Fruit fly (Drosophila melanogaster) whole organism, embryonic: ENCODE data around the gene CG14840.

ENCODE experiments used
- Antp ChIP-seq: fragments of 200-800 bp; sonication (Bioruptor generic); optimal IDR thresholded peaks from 3 replicates; lab custom pipeline; 2016; ENCODE audit warnings: missing biosample characterization, missing genetic modification characterization
- Bdp1 ChIP-seq: fragments of 200-800 bp; sonication (Bioruptor generic); optimal IDR thresholded peaks from 3 replicates; lab custom pipeline; 2016; ENCODE audit warnings: missing biosample characterization, missing genetic modification characterization
- CG11504 ChIP-seq: fragments of 200-800 bp; sonication (Bioruptor generic); optimal IDR thresholded peaks from 3 replicates; lab custom pipeline; 2019; ENCODE audit warnings: missing biosample characterization, mild to moderate bottlenecking, missing genetic modification characterization, moderate library complexity
- CG11696 ChIP-seq: fragments of 200-800 bp; sonication (Bioruptor generic); IDR thresholded peaks from 2 replicates; pipeline ENCODE4 v1.3.6; 2022; ENCODE audit warnings: missing biosample characterization, missing genetic modification characterization
- CG12155 ChIP-seq: fragments of 200-800 bp; sonication (Bioruptor generic); optimal IDR thresholded peaks from 3 replicates; lab custom pipeline; 2016; ENCODE audit warnings: missing biosample characterization, missing genetic modification characterization
- CG15011 ChIP-seq: fragments of 200-800 bp; sonication (Bioruptor generic); optimal IDR thresholded peaks from 3 replicates; lab custom pipeline; 2018; ENCODE audit warnings: missing biosample characterization, mild to moderate bottlenecking, missing genetic modification characterization
- CG15696 ChIP-seq: fragments of 200-800 bp; sonication (Bioruptor generic); optimal IDR thresholded peaks from 2 replicates; lab custom pipeline; 2019; ENCODE audit warnings: missing biosample characterization, mild to moderate bottlenecking, missing genetic modification characterization, moderate library complexity
- CG16863 ChIP-seq: fragments of 200-800 bp; sonication (Bioruptor generic); optimal IDR thresholded peaks from 3 replicates; lab custom pipeline; 2016; ENCODE audit warnings: missing biosample characterization, missing genetic modification characterization
- CG17802 ChIP-seq: fragments of 200-800 bp; sonication (Bioruptor generic); optimal IDR thresholded peaks from 2 replicates; lab custom pipeline; 2018; ENCODE audit warnings: missing biosample characterization, mild to moderate bottlenecking, missing genetic modification characterization, moderate library complexity
- CG1792 ChIP-seq: fragments of 200-800 bp; sonication (Bioruptor generic); optimal IDR thresholded peaks from 2 replicates; lab custom pipeline; 2016; ENCODE audit warnings: missing biosample characterization, missing genetic modification characterization
- CG18011 ChIP-seq: fragments of 200-800 bp; sonication (Bioruptor generic); optimal IDR thresholded peaks from 2 replicates; lab custom pipeline; 2017; ENCODE audit warnings: missing biosample characterization, missing genetic modification characterization, mild to moderate bottlenecking, moderate library complexity, missing genotype
- CG2129 ChIP-seq: fragments of 200-800 bp; sonication (Bioruptor generic); IDR thresholded peaks from 2 replicates; pipeline ENCODE4 v1.3.6; 2022; ENCODE audit warnings: missing biosample characterization, missing genetic modification characterization; ENCODE audit not compliant: partially characterized antibody
- CG3163 ChIP-seq: fragments of 200-800 bp; sonication (Bioruptor generic); optimal IDR thresholded peaks from 3 replicates; lab custom pipeline; 2016; ENCODE audit warnings: missing biosample characterization, missing genetic modification characterization
- CG3281 ChIP-seq: fragments of 200-800 bp; sonication (Bioruptor generic); optimal IDR thresholded peaks from 3 replicates; lab custom pipeline; 2017; ENCODE audit warnings: missing biosample characterization, mild to moderate bottlenecking, missing genetic modification characterization
- CG34376 ChIP-seq: fragments of 200-800 bp; sonication (Bioruptor generic); optimal IDR thresholded peaks from 2 replicates; lab custom pipeline; 2018; ENCODE audit warnings: missing biosample characterization, mild to moderate bottlenecking, missing genetic modification characterization
- CG3838 ChIP-seq: fragments of 200-800 bp; sonication (Bioruptor generic); optimal IDR thresholded peaks from 3 replicates; lab custom pipeline; 2016; ENCODE audit warnings: missing biosample characterization, missing genetic modification characterization
- CG4328 ChIP-seq: fragments of 200-800 bp; sonication (Bioruptor generic); optimal IDR thresholded peaks from 3 replicates; lab custom pipeline; 2017; ENCODE audit warnings: missing biosample characterization, missing genetic modification reagents, missing genetic modification characterization
- CG4820 ChIP-seq: fragments of 200-800 bp; sonication (Bioruptor generic); optimal IDR thresholded peaks from 3 replicates; lab custom pipeline; 2016; ENCODE audit warnings: missing biosample characterization, missing genetic modification characterization
- CG6765 ChIP-seq: fragments of 200-800 bp; sonication (Bioruptor generic); optimal IDR thresholded peaks from 3 replicates; lab custom pipeline; 2017; ENCODE audit warnings: missing biosample characterization, mild to moderate bottlenecking, missing genetic modification characterization
- CG8089 ChIP-seq: fragments of 200-800 bp; sonication (Bioruptor generic); optimal IDR thresholded peaks from 3 replicates; lab custom pipeline; 2016; ENCODE audit warnings: missing biosample characterization, missing genetic modification characterization
- CG8281 ChIP-seq: fragments of 200-800 bp; sonication (Bioruptor generic); optimal IDR thresholded peaks from 2 replicates; lab custom pipeline; 2018; ENCODE audit warnings: missing biosample characterization, mild to moderate bottlenecking, missing genetic modification characterization, moderate library complexity
- CG9727 ChIP-seq: fragments of 200-800 bp; sonication (Bioruptor generic); optimal IDR thresholded peaks from 3 replicates; lab custom pipeline; 2017; ENCODE audit warnings: missing biosample characterization, mild to moderate bottlenecking, missing genetic modification characterization
- CG9817 ChIP-seq: fragments of 200-800 bp; sonication (Bioruptor generic); optimal IDR thresholded peaks from 2 replicates; lab custom pipeline; 2018; ENCODE audit warnings: missing biosample characterization, mild to moderate bottlenecking, missing genetic modification characterization, moderate library complexity
- Deaf1 ChIP-seq: fragments of 200-800 bp; optimal IDR thresholded peaks from 3 replicates; lab custom pipeline; 2019; ENCODE audit warnings: missing biosample characterization, mild to moderate bottlenecking, missing genetic modification characterization, moderate library complexity
- Dref ChIP-seq: fragments of 200-800 bp; sonication (Bioruptor generic); IDR thresholded peaks from 2 replicates; pipeline ENCODE4 v1.3.6; 2022; ENCODE audit warnings: missing biosample characterization, missing genetic modification characterization
- Eip74EF ChIP-seq, 2 experiments: fragments of 200-800 bp in 1 of 2; fragments of >200 bp in 1 of 2; sonication (Bioruptor generic) in 1 of 2; optimal IDR thresholded peaks; 2 replicates each; lab custom pipeline; 2017 to 2019; ENCODE audit warnings: missing biosample characterization in 2 of 2, missing genetic modification characterization in 2 of 2, mild to moderate bottlenecking in 1 of 2, moderate library complexity in 1 of 2
- Fer1 ChIP-seq: fragments of 200-800 bp; sonication (Bioruptor generic); optimal IDR thresholded peaks from 2 replicates; lab custom pipeline; 2017; ENCODE audit warnings: missing biosample characterization, mild to moderate bottlenecking, missing genetic modification characterization
- Hey ChIP-seq: fragments of 200-800 bp; sonication (Bioruptor generic); optimal IDR thresholded peaks from 3 replicates; lab custom pipeline; 2018; ENCODE audit warnings: missing biosample characterization, mild to moderate bottlenecking, missing genetic modification characterization
- Max ChIP-seq: fragments of 200-800 bp; sonication (Bioruptor generic); optimal IDR thresholded peaks from 2 replicates; lab custom pipeline; 2016; ENCODE audit warnings: missing biosample characterization, mild to moderate bottlenecking, missing genetic modification characterization
- Meics ChIP-seq: fragments of 200-800 bp; sonication (Bioruptor generic); optimal IDR thresholded peaks from 2 replicates; lab custom pipeline; 2017; ENCODE audit warnings: missing biosample characterization, mild to moderate bottlenecking, missing genetic modification characterization
- NC2α ChIP-seq: fragments of 200-800 bp; sonication (Bioruptor generic); optimal IDR thresholded peaks from 2 replicates; lab custom pipeline; 2016; ENCODE audit warnings: missing biosample characterization, missing genetic modification characterization
- Oaz ChIP-seq: fragments of 200-800 bp; sonication (Bioruptor generic); IDR thresholded peaks from 2 replicates; pipeline ENCODE4 v1.3.6; 2022; ENCODE audit warnings: missing biosample characterization, missing genetic modification characterization
- Oli ChIP-seq: fragments of 200-800 bp; sonication (Bioruptor generic); optimal IDR thresholded peaks from 2 replicates; lab custom pipeline; 2018; ENCODE audit warnings: missing biosample characterization, mild to moderate bottlenecking, missing genetic modification characterization, moderate library complexity
- Optix ChIP-seq: fragments of 200-800 bp; sonication (Bioruptor generic); IDR thresholded peaks from 3 replicates; pipeline ENCODE4 v1.3.6; 2022; ENCODE audit warnings: missing biosample characterization, missing genetic modification characterization
- Side ChIP-seq: fragments of 200-800 bp; sonication (Bioruptor generic); optimal IDR thresholded peaks from 2 replicates; lab custom pipeline; 2016; ENCODE audit warnings: missing biosample characterization, missing genetic modification characterization
- Six4 ChIP-seq: fragments of 200-800 bp; sonication (Bioruptor generic); optimal IDR thresholded peaks from 2 replicates; lab custom pipeline; 2016; ENCODE audit warnings: missing biosample characterization, missing genetic modification characterization
- Usf ChIP-seq: fragments of 200-800 bp; sonication (Bioruptor generic); optimal IDR thresholded peaks from 2 replicates; lab custom pipeline; 2017; ENCODE audit warnings: missing genotype, missing biosample characterization, missing genetic modification characterization
- Xrp1 ChIP-seq: fragments of 200-800 bp; sonication (Bioruptor generic); IDR thresholded peaks from 2 replicates; pipeline ENCODE4 v1.3.6; 2022; ENCODE audit warnings: missing biosample characterization, missing genetic modification characterization
- ase ChIP-seq: fragments of 200-800 bp; sonication (Bioruptor generic); IDR thresholded peaks from 3 replicates; pipeline ENCODE4 v1.3.6; 2022; ENCODE audit warnings: missing biosample characterization, missing genetic modification characterization
- bcd ChIP-seq: fragments of 200-800 bp; sonication (Bioruptor generic); optimal IDR thresholded peaks from 2 replicates; lab custom pipeline; 2017; ENCODE audit warnings: missing biosample characterization, mild to moderate bottlenecking, missing genetic modification characterization
- crp ChIP-seq, 2 experiments: fragments of 200-800 bp; sonication (Bioruptor generic); optimal IDR thresholded peaks; 2 replicates in 1 of 2; 3 replicates in 1 of 2; lab custom pipeline; 2017; ENCODE audit warnings: missing biosample characterization in 2 of 2, missing genetic modification characterization in 2 of 2, mild to moderate bottlenecking in 1 of 2, moderate library complexity in 1 of 2
- en ChIP-seq: fragments of 200-800 bp; sonication (Bioruptor generic); optimal IDR thresholded peaks from 2 replicates; lab custom pipeline; 2016; ENCODE audit warnings: missing biosample characterization, missing genetic modification characterization
- lmd ChIP-seq: fragments of 200-800 bp; sonication (Bioruptor generic); IDR thresholded peaks from 2 replicates; pipeline ENCODE4 v1.3.6; 2022; ENCODE audit warnings: missing biosample characterization, missing genetic modification characterization
- pnt ChIP-seq: fragments of 200-800 bp; sonication (Bioruptor generic); optimal IDR thresholded peaks from 3 replicates; lab custom pipeline; 2016; ENCODE audit warnings: missing biosample characterization, missing genetic modification characterization
- pzg ChIP-seq: fragments of 200-800 bp; sonication (Bioruptor generic); optimal IDR thresholded peaks from 3 replicates; lab custom pipeline; 2018; ENCODE audit warnings: missing biosample characterization, mild to moderate bottlenecking, missing genetic modification characterization, moderate library complexity
- salm ChIP-seq: fragments of 200-800 bp; sonication (Bioruptor generic); optimal IDR thresholded peaks from 2 replicates; lab custom pipeline; 2018; ENCODE audit warnings: missing biosample characterization, mild to moderate bottlenecking, missing genetic modification characterization
- sc ChIP-seq, 3 experiments: fragments of >200 bp in 2 of 3; fragments of 200-800 bp in 1 of 3; sonication (Bioruptor generic) in 1 of 3; optimal IDR thresholded peaks; 2 replicates in 2 of 3; 3 replicates in 1 of 3; lab custom pipeline; 2017; ENCODE audit warnings: mild to moderate bottlenecking in 1 of 3, missing biosample characterization in 1 of 3, missing genetic modification characterization in 1 of 3, missing genetic modification reagents in 1 of 3
- slou ChIP-seq: fragments of 200-800 bp; sonication (Bioruptor generic); optimal IDR thresholded peaks from 3 replicates; lab custom pipeline; 2016; ENCODE audit warnings: missing biosample characterization, missing genetic modification characterization
- yki ChIP-seq: fragments of >200 bp; optimal IDR thresholded peaks from 3 replicates; lab custom pipeline; 2018

CG14840 gene

dm6 chr3R:14283754-14284421, 22.9 kb upstream of the CG14840 start (continued):
- TF ChIP-seq Eip74EF (GFP tag; optimal IDR thresholded peaks at IDR 0.05; lab: Kevin White, UChicago) (peak in 1 of 2 experiments; percentile 99), CG17802 (tag; lab: Kevin White, UChicago) (peak; percentile 90), Oli (tag; lab: Kevin White, UChicago) (peak; percentile 99), CG15011 (GFP tag; lab: Kevin White, UChicago) (peak; percentile 98), CG6765 (GFP tag; lab: Kevin White, UChicago) (peak; percentile 96), CG2129 (no peak), Six4 (GFP tag; lab: Kevin White, UChicago) (peak; percentile 98), Side (peak; percentile 93), CG9727 (GFP tag; lab: Kevin White, UChicago) (peak; percentile 99), CG8281 (peak; percentile 94), CG15696 (peak; percentile 87), slou (GFP tag; lab: Kevin White, UChicago) (peak; percentile 95), Dref (GFP tag; lab: Robert Waterston, UW) (no peak), Xrp1 (GFP tag; lab: Robert Waterston, UW) (no peak), Bdp1 (GFP tag; lab: Kevin White, UChicago) (peak; percentile 89), lmd (GFP tag; lab: Robert Waterston, UW) (no peak), CG1792 (peak; percentile 93), CG9817 (tag; lab: Kevin White, UChicago) (peak; percentile 98), CG4820 (GFP tag; lab: Kevin White, UChicago) (peak; percentile 97), CG16863 (peak; percentile 95), Max (peak; percentile 98), CG3163 (peak; percentile 58), pzg (GFP tag; lab: Kevin White, UChicago) (peak; percentile 20), salm (tag; lab: Kevin White, UChicago) (peak; percentile 98), CG11504 (tag; lab: Kevin White, UChicago) (peak; percentile 98), NC2α (GFP tag; lab: Kevin White, UChicago) (peak; percentile 90), CG11696 (GFP tag; lab: Robert Waterston, UW) (no peak), ase (GFP tag; lab: Robert Waterston, UW) (no peak), CG4328 (GFP tag; lab: Kevin White, UChicago) (peak; percentile 96), CG34376 (GFP tag; lab: Kevin White, UChicago) (peak; percentile 92), Usf (GFP tag; lab: Kevin White, UChicago) (peak; percentile 97), CG18011 (GFP tag; lab: Kevin White, UChicago) (peak; percentile 90), Optix (GFP tag; lab: Robert Waterston, UW) (no peak), en (GFP tag; lab: Kevin White, UChicago) (peak; percentile 87), crp (GFP tag; optimal IDR thresholded peaks at IDR 0.05; lab: Kevin White, UChicago) (peak; percentile 28 to 75), bcd (GFP tag; lab: Kevin White, UChicago) (peak; percentile 99), yki (lab: Kevin White, UChicago) (peak; percentile 64), CG8089 (GFP tag; lab: Kevin White, UChicago) (peak; percentile 89), Hey (tag; lab: Kevin White, UChicago) (peak; percentile 83), sc (optimal IDR thresholded peaks at IDR 0.05; lab: Kevin White, UChicago) (no peak), sc (GFP tag; optimal IDR thresholded peaks at IDR 0.05; lab: Kevin White, UChicago) (peak; percentile 98), Antp (GFP tag; lab: Kevin White, UChicago) (peak; percentile 76), CG12155 (GFP tag; lab: Kevin White, UChicago) (peak; percentile 97), CG3838 (GFP tag; lab: Kevin White, UChicago) (peak; percentile 96), Fer1 (GFP tag; lab: Kevin White, UChicago) (peak; percentile 98), CG3281 (GFP tag; lab: Kevin White, UChicago) (peak; percentile 99), Meics (GFP tag; lab: Kevin White, UChicago) (peak; percentile 99), Oaz (no peak), Deaf1 (tag; lab: Kevin White, UChicago) (peak; percentile 90), pnt (GFP tag; lab: Kevin White, UChicago) (peak; percentile 91)
